Worm (Caenorhabditis elegans): ENCODE measurements around the gene cest-2.2.

DNA sequence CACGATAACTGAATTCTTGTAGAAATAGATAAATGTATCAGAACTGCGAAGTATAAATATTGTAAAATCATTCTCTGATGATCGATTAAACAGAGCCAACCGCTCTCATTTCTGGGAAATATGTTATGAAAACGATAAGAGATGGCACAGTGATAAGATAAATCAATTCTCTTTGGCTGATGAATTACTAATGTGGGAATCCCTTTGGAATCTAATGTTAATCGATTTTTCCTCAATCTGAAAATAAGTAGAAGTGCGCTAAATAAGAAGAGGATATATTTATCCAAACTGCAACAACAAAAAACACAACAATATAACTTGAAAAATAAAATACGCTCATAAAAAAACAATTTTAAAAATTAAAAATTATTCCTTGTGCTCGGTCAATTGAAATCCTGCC lies 7.7 kb upstream of the cest-2.2 start, which contains the start of gene cest-2.3:
- TF ChIP-seq lin-15B (tag; optimal IDR thresholded peaks at IDR 0.05): no peak
- no peak for TF ChIP-seq sdz-12 (GFP tag; optimal IDR thresholded peaks at IDR 0.05)
- no peak for TF ChIP-seq ceh-62 (tag; optimal IDR thresholded peaks at IDR 0.05)
- TF ChIP-seq madf-9 (GFP tag; conservative IDR thresholded peaks at IDR 0.05): no peak
- no peak for TF ChIP-seq aly-2 (tag; optimal IDR thresholded peaks at IDR 0.05)
- TF ChIP-seq nhr-10 (tag; optimal IDR thresholded peaks at IDR 0.05): no peak
- TF ChIP-seq snpc-4 (tag; optimal IDR thresholded peaks at IDR 0.05): no peak
- TF ChIP-seq ama-1 (optimal IDR thresholded peaks at IDR 0.05): no peak

Data from whole organism, L4 larva.